Worm (Caenorhabditis elegans) whole organism, mixed stage, embryonic: ENCODE measurements around the gene fkh-3.

Experiments used
- M03D4.4 ChIP-seq: sonication (generic microtip); optimal IDR thresholded peaks from 2 replicates; lab custom pipeline; 2017; ENCODE audit warnings: mild to moderate bottlenecking, missing genetic modification characterization, missing compliant biosample characterization
- bed-3 ChIP-seq: fragments of 200-800 bp; sonication (Bioruptor generic); optimal IDR thresholded peaks from 3 replicates; lab custom pipeline; 2018; ENCODE audit warnings: mild to moderate bottlenecking, missing genetic modification characterization, moderate library complexity, missing compliant biosample characterization
- blmp-1 ChIP-seq: fragments of 150-350 bp; optimal IDR thresholded peaks from 2 replicates; lab custom pipeline; 2014; ENCODE audit warnings: missing biosample characterization, missing genetic modification characterization
- ceh-39 ChIP-seq: fragments of 150-350 bp; optimal IDR thresholded peaks from 2 replicates; lab custom pipeline; 2014; ENCODE audit warnings: missing biosample characterization, missing genetic modification characterization
- ceh-43 ChIP-seq: fragments of 200-800 bp; sonication (Bioruptor generic); optimal IDR thresholded peaks from 2 replicates; lab custom pipeline; 2018; ENCODE audit warnings: mild to moderate bottlenecking, missing genetic modification characterization, moderate library complexity, missing compliant biosample characterization
- ceh-83 ChIP-seq: fragments of 200-800 bp; sonication (Bioruptor generic); optimal IDR thresholded peaks from 2 replicates; lab custom pipeline; 2018; ENCODE audit warnings: mild to moderate bottlenecking, missing genetic modification characterization, missing compliant biosample characterization
- cnd-1 ChIP-seq: fragments of 200-800 bp; sonication (Bioruptor generic); optimal IDR thresholded peaks from 2 replicates; lab custom pipeline; 2018; ENCODE audit warnings: mild to moderate bottlenecking, missing genetic modification characterization, missing compliant biosample characterization
- drap-1 ChIP-seq: fragments of 200-800 bp; sonication (Bioruptor generic); optimal IDR thresholded peaks from 3 replicates; lab custom pipeline; 2018; ENCODE audit warnings: mild to moderate bottlenecking, missing genetic modification characterization, missing compliant biosample characterization
- elt-1 ChIP-seq: sonication (generic microtip); optimal IDR thresholded peaks from 2 replicates; lab custom pipeline; 2017; ENCODE audit warnings: missing genetic modification characterization, mild to moderate bottlenecking, missing compliant biosample characterization, antibody characterized with exemption, moderate library complexity, borderline replicate concordance; ENCODE audit not compliant: insufficient read depth
- elt-3 ChIP-seq: fragments of 150-350 bp; optimal IDR thresholded peaks from 2 replicates; lab custom pipeline; 2014; ENCODE audit warnings: missing biosample characterization, missing genetic modification characterization
- flh-1 ChIP-seq: fragments of 200-800 bp; sonication (Bioruptor generic); optimal IDR thresholded peaks from 2 replicates; lab custom pipeline; 2018; ENCODE audit warnings: mild to moderate bottlenecking, missing genetic modification characterization, moderate library complexity, missing compliant biosample characterization
- ham-2 ChIP-seq: fragments of 200-800 bp; sonication (Bioruptor generic); optimal IDR thresholded peaks from 2 replicates; lab custom pipeline; 2018; ENCODE audit warnings: mild to moderate bottlenecking, missing genetic modification characterization, missing compliant biosample characterization
- hlh-1 ChIP-seq: fragments of 150-350 bp; optimal IDR thresholded peaks from 2 replicates; lab custom pipeline; 2014; ENCODE audit warnings: missing biosample characterization, missing genetic modification reagents, missing genetic modification characterization
- lin-13 ChIP-seq: fragments of 150-350 bp; optimal IDR thresholded peaks from 2 replicates; lab custom pipeline; 2014; ENCODE audit warnings: missing biosample characterization, missing genetic modification characterization
- lin-32 ChIP-seq: fragments of 200-800 bp; sonication (Bioruptor generic); optimal IDR thresholded peaks from 2 replicates; lab custom pipeline; 2018; ENCODE audit warnings: mild to moderate bottlenecking, missing genetic modification characterization, missing compliant biosample characterization
- mab-5 ChIP-seq: fragments of 150-350 bp; optimal IDR thresholded peaks from 2 replicates; lab custom pipeline; 2014; ENCODE audit warnings: missing biosample characterization, missing genetic modification characterization
- nhr-12 ChIP-seq: fragments of 150-350 bp; optimal IDR thresholded peaks from 2 replicates; lab custom pipeline; 2014; ENCODE audit warnings: missing biosample characterization, missing genetic modification characterization
- nhr-2 ChIP-seq: fragments of 150-350 bp; optimal IDR thresholded peaks from 2 replicates; lab custom pipeline; 2014; ENCODE audit warnings: missing biosample characterization, missing genetic modification characterization
- nhr-237 ChIP-seq: fragments of 150-350 bp; optimal IDR thresholded peaks from 2 replicates; lab custom pipeline; 2014; ENCODE audit warnings: missing biosample characterization, missing genetic modification characterization
- nhr-28 ChIP-seq: fragments of 150-350 bp; optimal IDR thresholded peaks from 2 replicates; lab custom pipeline; 2014; ENCODE audit warnings: missing biosample characterization, missing genetic modification characterization
- nhr-76 ChIP-seq: sonication (generic microtip); optimal IDR thresholded peaks from 2 replicates; lab custom pipeline; 2017; ENCODE audit warnings: missing biosample characterization, missing genetic modification characterization
- sem-2 ChIP-seq: fragments of 200-800 bp; sonication (Bioruptor generic); optimal IDR thresholded peaks from 2 replicates; lab custom pipeline; 2018; ENCODE audit warnings: mild to moderate bottlenecking, missing genetic modification characterization, missing compliant biosample characterization
- snpc-4 ChIP-seq: fragments of 150-350 bp; optimal IDR thresholded peaks from 2 replicates; lab custom pipeline; 2014; ENCODE audit warnings: missing biosample characterization, missing genetic modification characterization
- sptf-1 ChIP-seq: sonication (generic microtip); optimal IDR thresholded peaks from 2 replicates; lab custom pipeline; 2017; ENCODE audit warnings: mild to moderate bottlenecking, missing genetic modification characterization, moderate library complexity, missing compliant biosample characterization
- tbx-8 ChIP-seq: fragments of 200-800 bp; sonication (Bioruptor generic); optimal IDR thresholded peaks from 2 replicates; lab custom pipeline; 2018; ENCODE audit warnings: mild to moderate bottlenecking, missing genetic modification characterization, moderate library complexity, missing compliant biosample characterization
- unc-120 ChIP-seq: sonication (generic microtip); optimal IDR thresholded peaks from 2 replicates; lab custom pipeline; 2017; ENCODE audit warnings: missing genetic modification characterization, missing compliant biosample characterization; ENCODE audit not compliant: poor library complexity, severe bottlenecking
- unc-39 ChIP-seq: fragments of 150-350 bp; optimal IDR thresholded peaks from 2 replicates; lab custom pipeline; 2014; ENCODE audit warnings: missing biosample characterization, missing genetic modification characterization
- unc-62 ChIP-seq: fragments of 150-350 bp; optimal IDR thresholded peaks from 2 replicates; lab custom pipeline; 2014; ENCODE audit warnings: missing biosample characterization, missing genetic modification reagents, missing genetic modification characterization
- zip-8 ChIP-seq: fragments of 150-350 bp; optimal IDR thresholded peaks from 2 replicates; lab custom pipeline; 2014; ENCODE audit warnings: missing biosample characterization, missing genetic modification characterization
- ztf-11 ChIP-seq: fragments of 150-350 bp; optimal IDR thresholded peaks from 2 replicates; lab custom pipeline; 2014; ENCODE audit warnings: missing biosample characterization, missing genetic modification characterization

Gene fkh-3

ce11 chrX:13394971-13395370 is 28.3 kb downstream of the fkh-3 start, which contains the start of gene irld-2:
TSS of gene irld-2 (minus strand) at chrX:13395071.
- TF ChIP-seq nhr-76 (tag; lab: Kevin White, UChicago), result no peak
- TF ChIP-seq ceh-43 (GFP tag; lab: Kevin White, UChicago), result no peak
- no peak for TF ChIP-seq snpc-4 (tag; lab: Kevin White, UChicago)
- no peak for TF ChIP-seq elt-3 (tag; lab: Kevin White, UChicago)
- no peak for TF ChIP-seq nhr-2 (tag; lab: Kevin White, UChicago)
- no peak for TF ChIP-seq lin-13
- no peak for TF ChIP-seq M03D4.4 (tag; lab: Kevin White, UChicago)

DNA sequence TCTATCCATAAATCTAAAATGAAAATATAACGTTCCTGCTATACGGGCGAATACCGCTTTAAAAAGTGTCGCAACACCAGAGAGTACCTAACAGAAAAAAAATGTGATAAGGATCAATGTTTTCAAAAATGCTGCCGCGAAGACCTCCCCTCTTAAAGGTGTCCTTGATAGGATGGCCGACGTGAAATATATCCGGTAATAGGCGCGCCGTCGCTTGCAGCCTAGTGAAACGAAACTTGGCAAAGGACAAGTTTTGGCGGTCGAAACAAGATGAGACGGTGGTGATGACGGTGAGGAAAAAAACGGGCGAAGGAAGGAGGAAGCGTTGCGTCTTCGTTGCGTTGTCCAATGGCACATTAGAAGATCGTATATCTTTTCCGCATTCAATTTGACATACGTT is 34.4 kb downstream of the fkh-3 start:
- TF ChIP-seq lin-32 (GFP tag; lab: Kevin White, UChicago), result no peak
- no peak for TF ChIP-seq mab-5
- no peak for TF ChIP-seq ceh-39
- no peak for TF ChIP-seq nhr-76 (tag; lab: Kevin White, UChicago)
- TF ChIP-seq ceh-43 (GFP tag; lab: Kevin White, UChicago), result no peak
- no peak for TF ChIP-seq drap-1
- TF ChIP-seq ztf-11 (tag; lab: Kevin White, UChicago), result no peak
- TF ChIP-seq flh-1 (GFP tag; lab: Kevin White, UChicago), result no peak
- no peak for TF ChIP-seq lin-13
- no peak for TF ChIP-seq ham-2
- TF ChIP-seq ceh-83 (GFP tag; lab: Kevin White, UChicago), result no peak

ce11 chrX:13387497-13387953 is 35.7 kb downstream of the fkh-3 start, which contains the start of gene C49F8.3:
TSS of gene C49F8.3 (minus strand) at chrX:13387547.
- TF ChIP-seq cnd-1 (tag; lab: Kevin White, UChicago), result no peak
- no peak for TF ChIP-seq blmp-1 (tag; lab: Kevin White, UChicago)
- no peak for TF ChIP-seq lin-32 (GFP tag; lab: Kevin White, UChicago)
- no peak for TF ChIP-seq ztf-11 (tag; lab: Kevin White, UChicago)
- TF ChIP-seq nhr-12 (tag; lab: Kevin White, UChicago), result no peak
- TF ChIP-seq flh-1 (GFP tag; lab: Kevin White, UChicago), result no peak
- no peak for TF ChIP-seq elt-3 (tag; lab: Kevin White, UChicago)
- no peak for TF ChIP-seq bed-3 (GFP tag; lab: Kevin White, UChicago)
- TF ChIP-seq tbx-8 (GFP tag; lab: Kevin White, UChicago), result no peak
- TF ChIP-seq snpc-4 (tag; lab: Kevin White, UChicago), result no peak
- no peak for TF ChIP-seq unc-120 (tag; lab: Kevin White, UChicago)
- no peak for TF ChIP-seq nhr-237 (tag; lab: Kevin White, UChicago)
- TF ChIP-seq drap-1, result no peak
- TF ChIP-seq zip-8, result no peak
- no peak for TF ChIP-seq elt-1 (tag; lab: Kevin White, UChicago)
- TF ChIP-seq unc-39 (tag; lab: Kevin White, UChicago), result no peak
- TF ChIP-seq unc-62 (GFP tag; lab: Kevin White, UChicago), result no peak
- TF ChIP-seq nhr-2 (tag; lab: Kevin White, UChicago), result no peak
- no peak for TF ChIP-seq nhr-28

- TF ChIP-seq cnd-1 (tag; lab: Kevin White, UChicago), result no peak
- TF ChIP-seq nhr-28, result no peak
- TF ChIP-seq nhr-237 (tag; lab: Kevin White, UChicago), result no peak
- no peak for TF ChIP-seq blmp-1 (tag; lab: Kevin White, UChicago)
- no peak for TF ChIP-seq tbx-8 (GFP tag; lab: Kevin White, UChicago)
- no peak for TF ChIP-seq elt-1 (tag; lab: Kevin White, UChicago)
- no peak for TF ChIP-seq mab-5
- TF ChIP-seq ztf-11 (tag; lab: Kevin White, UChicago), result no peak
- TF ChIP-seq, all 35 proteins: peak for 0
These were observed 38.5 kb downstream of the fkh-3 start for ce11 chrX:13384743-13385142.

DNA sequence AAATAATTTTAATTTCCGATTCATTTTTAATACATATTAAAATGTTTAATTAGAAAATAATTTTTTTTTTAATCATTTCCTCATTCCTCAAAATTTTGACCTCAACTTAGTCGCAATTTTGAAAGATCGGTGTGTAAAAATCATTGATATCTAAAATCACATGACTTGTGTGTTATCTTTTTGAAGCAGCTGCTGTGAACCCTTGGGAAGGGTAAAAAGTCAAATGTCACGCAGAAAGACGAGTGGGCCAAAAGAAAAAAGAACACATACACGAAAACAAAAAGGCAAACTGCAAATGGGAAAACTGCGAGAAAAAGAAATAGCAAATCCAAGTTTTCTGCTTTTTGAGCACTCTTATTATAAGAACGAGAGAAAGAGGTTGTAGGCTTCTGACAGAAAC is 40.0 kb downstream of the fkh-3 start:
- no peak for TF ChIP-seq unc-120 (tag; lab: Kevin White, UChicago)
- no peak for TF ChIP-seq snpc-4 (tag; lab: Kevin White, UChicago)

DNA sequence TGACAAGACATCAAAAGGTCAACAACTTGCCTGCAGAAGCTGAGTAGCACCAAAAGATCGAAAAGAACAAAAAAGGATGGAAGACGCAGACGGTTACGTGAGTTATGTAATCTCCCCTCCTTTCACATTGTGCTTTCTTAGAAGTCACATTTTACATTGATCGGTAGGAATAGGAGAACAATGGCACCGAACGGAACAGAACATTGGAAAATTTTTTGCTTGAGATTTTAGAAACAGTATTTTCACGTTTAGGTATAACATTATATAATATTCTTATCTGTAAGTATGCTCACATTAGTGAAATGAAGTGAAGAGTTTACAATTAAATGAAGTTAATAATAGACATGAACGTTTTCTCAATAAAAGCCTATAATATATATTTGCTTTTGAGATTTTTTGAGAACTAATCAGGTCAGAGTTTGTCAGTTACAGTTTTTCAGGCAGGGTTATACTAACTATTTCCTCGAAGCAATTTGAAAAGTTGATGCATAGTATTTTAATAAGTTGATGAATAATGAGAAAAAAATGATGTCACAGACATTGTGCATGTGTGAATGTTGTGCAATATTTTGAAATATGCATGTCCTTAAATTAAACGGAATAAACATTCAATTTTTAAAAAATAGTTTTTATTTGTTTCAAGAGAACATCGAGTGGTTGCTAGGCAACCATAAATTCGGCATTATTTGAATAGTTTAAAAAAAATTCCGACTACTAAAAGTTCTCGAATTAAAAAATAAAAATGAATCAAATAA is 42.1 kb downstream of the fkh-3 start:
- TF ChIP-seq cnd-1 (tag; lab: Kevin White, UChicago), result no peak
- no peak for TF ChIP-seq sptf-1 (tag; lab: Kevin White, UChicago)
- TF ChIP-seq drap-1, result no peak
- no peak for TF ChIP-seq blmp-1 (tag; lab: Kevin White, UChicago)
- TF ChIP-seq ztf-11 (tag; lab: Kevin White, UChicago), result no peak
- TF ChIP-seq tbx-8 (GFP tag; lab: Kevin White, UChicago), result no peak
- no peak for TF ChIP-seq nhr-2 (tag; lab: Kevin White, UChicago)
- no peak for TF ChIP-seq elt-3 (tag; lab: Kevin White, UChicago)
- no peak for TF ChIP-seq zip-8
- no peak for TF ChIP-seq lin-32 (GFP tag; lab: Kevin White, UChicago)
- no peak for TF ChIP-seq sem-2 (GFP tag; lab: Kevin White, UChicago)
- no peak for TF ChIP-seq ham-2
- TF ChIP-seq hlh-1 (tag; lab: Kevin White, UChicago), result no peak
- no peak for TF ChIP-seq ceh-83 (GFP tag; lab: Kevin White, UChicago)
- no peak for TF ChIP-seq nhr-76 (tag; lab: Kevin White, UChicago)
- no peak for TF ChIP-seq unc-120 (tag; lab: Kevin White, UChicago)
- TF ChIP-seq ceh-39, result no peak
- TF ChIP-seq unc-39 (tag; lab: Kevin White, UChicago), result no peak
- no peak for TF ChIP-seq snpc-4 (tag; lab: Kevin White, UChicago)
